Fruit fly (Drosophila melanogaster): Measurements from ENCODE around the gene alrm.

DNA sequence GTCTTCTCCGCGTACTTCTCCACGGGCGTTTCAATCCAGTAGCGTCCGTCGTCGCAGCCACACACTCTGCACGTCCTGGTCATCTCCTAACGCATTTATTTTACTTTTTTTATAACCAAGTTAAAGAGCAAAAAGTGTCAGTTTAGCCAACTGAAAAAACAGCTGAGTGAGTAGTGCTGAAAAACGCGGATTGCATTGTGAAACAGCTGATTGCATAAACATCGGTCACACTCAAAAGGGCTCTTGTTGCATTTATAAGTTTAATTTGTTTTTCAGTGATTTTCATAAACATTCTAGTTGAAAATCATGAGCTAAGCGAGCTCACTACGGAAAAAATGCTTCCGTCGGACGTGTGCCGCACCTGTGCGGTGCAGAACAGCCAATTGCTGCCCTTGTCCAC is 47.5 kb downstream of the alrm start, which contains the start of the genes CG10669 and CG11902:
- TF ChIP-seq dmrt93B (GFP tag; optimal IDR thresholded peaks at IDR 0.05) (no peak), fru (GFP tag; optimal IDR thresholded peaks at IDR 0.05) (no peak), dsf (GFP tag; optimal IDR thresholded peaks at IDR 0.05; ENCODE audit: borderline replicate concordance) (no peak), Mio (GFP tag; optimal IDR thresholded peaks at IDR 0.05) (no peak), HLH106 (tag; optimal IDR thresholded peaks at IDR 0.05) (no peak), Jra (GFP tag; optimal IDR thresholded peaks at IDR 0.05) (no peak), jim (GFP tag; optimal IDR thresholded peaks at IDR 0.05) (no peak), CG9705 (GFP tag; optimal IDR thresholded peaks at IDR 0.05) (no peak), N (GFP tag; optimal IDR thresholded peaks at IDR 0.05) (no peak), usp (GFP tag; optimal IDR thresholded peaks at IDR 0.05) (no peak), ey (GFP tag; optimal IDR thresholded peaks at IDR 0.05) (no peak)
